Fruit fly (Drosophila melanogaster) whole organism, larva: ENCODE measurements around the gene Rbm13.

Experiments used
- noc ChIP-seq: fragments of 200-800 bp; sonication (Bioruptor generic); optimal IDR thresholded peaks from 3 replicates; lab custom pipeline; 2019; ENCODE audit warnings: missing biosample characterization, mild to moderate bottlenecking, missing genetic modification characterization, moderate library complexity

Rbm13 gene

dm6 chrX:8887410-8887809, 14.1 kb upstream of the Rbm13 start:
- no peak for TF ChIP-seq noc

dm6 chrX:8888861-8889392, 12.6 kb upstream of the Rbm13 start:
- TF ChIP-seq noc, result no peak

dm6 chrX:8890974-8891373, 10.5 kb upstream of the Rbm13 start:
- TF ChIP-seq noc, result no peak

- peak; percentile 53 for TF ChIP-seq noc
Observed at dm6 chrX:8891565-8892276, 9.8 kb upstream of the Rbm13 start.

dm6 chrX:8892445-8893009, 9.0 kb upstream of the Rbm13 start:
- TF ChIP-seq noc, result peak; percentile 70

dm6 chrX:8893378-8893912, 8.1 kb upstream of the Rbm13 start:
- TF ChIP-seq noc, result no peak

- TF ChIP-seq noc, result peak; percentile 78
Observed at dm6 chrX:8894315-8895017, 7.0 kb upstream of the Rbm13 start.

- TF ChIP-seq noc, result no peak
Observed at dm6 chrX:8895018-8895392, 6.5 kb upstream of the Rbm13 start.

dm6 chrX:8895413-8895812, 6.1 kb upstream of the Rbm13 start:
- TF ChIP-seq noc, result no peak

dm6 chrX:8896080-8896479, 5.4 kb upstream of the Rbm13 start:
- peak; percentile 89 for TF ChIP-seq noc

dm6 chrX:8896845-8897775, 4.4 kb upstream of the Rbm13 start:
- no peak for TF ChIP-seq noc

dm6 chrX:8897859-8898427, 3.6 kb upstream of the Rbm13 start, which contains the start of gene Moe:
Moe (minus strand) TSS chrX:8898332.
- peak; percentile 31 for TF ChIP-seq noc

- no peak for TF ChIP-seq noc
Observed at dm6 chrX:8900094-8900493, 1.4 kb upstream of the Rbm13 start, which contains the start of gene Uros1. Uros1 (minus strand) TSS chrX:8900264.

- TF ChIP-seq noc, result no peak
Observed at dm6 chrX:8905545-8906455, 4.3 kb downstream of the Rbm13 start.
